Worm (Caenorhabditis elegans): ENCODE measurements around the gene F57A8.7.

The F57A8.7 gene

DNA sequence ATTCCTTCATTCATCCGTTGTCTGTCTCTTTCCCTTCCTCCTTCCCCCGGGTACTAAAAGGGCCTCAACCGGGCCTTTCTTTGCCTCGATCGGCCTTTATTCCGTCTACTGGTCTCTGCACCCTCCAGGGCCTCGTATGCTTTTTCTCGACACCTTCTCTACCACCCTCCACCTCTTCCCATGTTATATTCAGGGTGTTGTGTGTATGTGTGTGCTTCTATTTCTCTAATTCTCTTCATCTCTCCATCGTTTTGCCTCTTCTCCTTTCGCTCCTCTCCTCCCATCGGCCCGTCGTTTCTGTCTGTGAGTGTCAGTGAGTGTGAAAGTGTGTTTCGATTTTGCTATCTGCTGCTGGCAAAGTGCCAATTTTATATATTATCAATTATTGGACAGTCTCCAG is 35.7 kb upstream of the F57A8.7 start:
- TF ChIP-seq ama-1 (optimal IDR thresholded peaks at IDR 0.05) (no peak), dmd-4 (tag; optimal IDR thresholded peaks at IDR 0.05; ENCODE audit: borderline replicate concordance) (peak; percentile 27), ceh-6 (GFP tag; optimal IDR thresholded peaks at IDR 0.05) (peak; percentile 25), hlh-6 (tag; optimal IDR thresholded peaks at IDR 0.05) (peak; percentile 17), rnt-1 (tag; optimal IDR thresholded peaks at IDR 0.05) (peak; percentile 8), sox-2 (GFP tag; IDR thresholded peaks at IDR 0.05) (peak; percentile 31; the same call in 1 of the 2 replicates), ets-4 (tag; optimal IDR thresholded peaks at IDR 0.05) (peak; percentile 65), C08G9.2 (tag; optimal IDR thresholded peaks at IDR 0.05) (peak; percentile 35), pag-3 (tag; optimal IDR thresholded peaks at IDR 0.05; ENCODE audit: borderline replicate concordance) (no peak), elt-2 (tag; optimal IDR thresholded peaks at IDR 0.05) (peak; percentile 46), hlh-13 (GFP tag; optimal IDR thresholded peaks at IDR 0.05) (no peak), che-1 (tag; optimal IDR thresholded peaks at IDR 0.05) (no peak), sdc-2 (tag; optimal IDR thresholded peaks at IDR 0.05) (peak; percentile 53), nfya-1 (tag; optimal IDR thresholded peaks at IDR 0.05) (peak; percentile 83), ceh-24 (tag; optimal IDR thresholded peaks at IDR 0.05) (no peak), ceh-34 (tag; optimal IDR thresholded peaks at IDR 0.05) (peak; percentile 80), pat-9 (tag; optimal IDR thresholded peaks at IDR 0.05) (no peak), K02D7.2 (tag; optimal IDR thresholded peaks at IDR 0.05) (no peak), ceh-30 (tag; optimal IDR thresholded peaks at IDR 0.05) (peak; percentile 27), unc-3 (GFP tag; conservative IDR thresholded peaks at IDR 0.05) (no peak), unc-3 (tag; optimal IDR thresholded peaks at IDR 0.05) (no peak), pha-4 (tag; optimal IDR thresholded peaks at IDR 0.05) (no peak), pqm-1 (tag; optimal IDR thresholded peaks at IDR 0.05) (no peak), unc-55 (GFP tag; optimal IDR thresholded peaks at IDR 0.05) (peak; percentile 40), dve-1 (tag; optimal IDR thresholded peaks at IDR 0.05) (peak; percentile 47), syd-9 (tag; optimal IDR thresholded peaks at IDR 0.05) (no peak), tbx-2 (tag; optimal IDR thresholded peaks at IDR 0.05) (peak; percentile 79), hlh-8 (tag; optimal IDR thresholded peaks at IDR 0.05) (no peak), Y22D7AL.16 (tag; optimal IDR thresholded peaks at IDR 0.05) (no peak), nhr-11 (tag; optimal IDR thresholded peaks at IDR 0.05) (no peak), pros-1 (tag; optimal IDR thresholded peaks at IDR 0.05) (peak; percentile 36), ref-2 (tag; optimal IDR thresholded peaks at IDR 0.05) (peak; percentile 52), ceh-18 (tag; optimal IDR thresholded peaks at IDR 0.05) (peak; percentile 29), ztf-16 (tag; optimal IDR thresholded peaks at IDR 0.05) (no peak), ceh-31 (tag; optimal IDR thresholded peaks at IDR 0.05) (peak; percentile 85), tbx-7 (tag; optimal IDR thresholded peaks at IDR 0.05) (no peak)

DNA sequence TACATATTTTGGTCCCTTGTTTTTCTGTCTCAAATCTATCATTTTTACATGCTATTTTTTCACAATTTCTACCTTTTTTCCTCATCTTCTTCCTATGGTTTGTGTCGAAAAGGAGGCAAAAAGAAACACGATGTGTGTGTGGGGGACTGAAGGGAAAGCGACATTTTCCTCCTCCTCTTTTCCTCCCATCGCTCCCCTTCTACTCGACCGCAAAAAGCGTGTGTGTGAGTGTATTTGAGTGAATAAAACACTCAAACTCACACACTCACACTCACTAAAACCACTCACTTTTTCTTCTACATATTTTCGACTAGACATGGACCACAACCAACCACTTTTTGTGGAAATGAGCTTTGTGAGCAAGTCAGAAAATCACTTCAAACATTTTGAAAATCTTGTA is 34.1 kb upstream of the F57A8.7 start:
- TF ChIP-seq elt-4 (tag; optimal IDR thresholded peaks at IDR 0.05) (no peak), ceh-6 (GFP tag; optimal IDR thresholded peaks at IDR 0.05) (peak; percentile 9), hlh-6 (tag; optimal IDR thresholded peaks at IDR 0.05) (no peak)

DNA sequence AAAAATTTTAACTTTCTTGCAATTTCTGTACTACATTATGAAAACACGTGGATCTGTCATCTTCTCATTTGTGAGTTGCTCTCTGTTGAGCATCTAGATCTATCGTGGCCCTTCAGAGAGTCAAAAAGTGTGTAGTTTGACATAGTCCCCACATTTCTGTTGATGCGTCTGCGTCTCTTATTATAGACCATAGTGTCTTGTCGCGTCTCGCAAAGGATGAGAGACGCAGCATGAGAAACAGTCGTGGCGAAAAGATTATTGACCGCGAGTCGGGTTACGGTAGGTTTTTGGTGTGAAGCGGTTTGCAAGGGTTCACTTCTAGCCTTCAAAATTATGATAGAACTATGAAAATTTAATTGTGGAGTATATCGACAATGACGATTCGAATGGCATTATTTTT is 33.3 kb upstream of the F57A8.7 start:
- no peak for TF ChIP-seq hlh-13 (GFP tag; optimal IDR thresholded peaks at IDR 0.05)
- no peak for TF ChIP-seq unc-86 (tag; optimal IDR thresholded peaks at IDR 0.05)
- no peak for TF ChIP-seq sdc-2 (tag; optimal IDR thresholded peaks at IDR 0.05)
- peak; percentile 16 for TF ChIP-seq ceh-18 (tag; optimal IDR thresholded peaks at IDR 0.05)
- no peak for TF ChIP-seq fkh-6 (tag; optimal IDR thresholded peaks at IDR 0.05)
- no peak for TF ChIP-seq ahr-1 (tag; optimal IDR thresholded peaks at IDR 0.05)
- no peak for TF ChIP-seq ceh-19 (GFP tag; optimal IDR thresholded peaks at IDR 0.05)
- TF ChIP-seq elt-2 (tag; optimal IDR thresholded peaks at IDR 0.05): no peak
- peak; percentile 63 for TF ChIP-seq ceh-48 (tag; optimal IDR thresholded peaks at IDR 0.05)
- no peak for TF ChIP-seq syd-9 (tag; optimal IDR thresholded peaks at IDR 0.05)
- no peak for TF ChIP-seq ceh-30 (tag; optimal IDR thresholded peaks at IDR 0.05)
- no peak for TF ChIP-seq sox-4 (tag; optimal IDR thresholded peaks at IDR 0.05)
- TF ChIP-seq eyg-1 (tag; optimal IDR thresholded peaks at IDR 0.05): no peak
- peak; percentile 90 for TF ChIP-seq unc-55 (GFP tag; optimal IDR thresholded peaks at IDR 0.05)
- no peak for TF ChIP-seq Y22D7AL.16 (tag; optimal IDR thresholded peaks at IDR 0.05)
- TF ChIP-seq odd-2 (tag; optimal IDR thresholded peaks at IDR 0.05): no peak
- TF ChIP-seq nhr-232 (tag; optimal IDR thresholded peaks at IDR 0.05): no peak
- no peak for TF ChIP-seq T23F11.4 (GFP tag; optimal IDR thresholded peaks at IDR 0.05)
- no peak for TF ChIP-seq ets-4 (tag; optimal IDR thresholded peaks at IDR 0.05)
- peak; percentile 25 for TF ChIP-seq unc-42 (tag; optimal IDR thresholded peaks at IDR 0.05)
- TF ChIP-seq hlh-30 (tag; optimal IDR thresholded peaks at IDR 0.05; ENCODE audit: insufficient read depth): peak; percentile 50
- TF ChIP-seq ceh-24 (tag; optimal IDR thresholded peaks at IDR 0.05): no peak
- TF ChIP-seq zip-5 (tag; optimal IDR thresholded peaks at IDR 0.05): no peak
- TF ChIP-seq lin-11 (tag; optimal IDR thresholded peaks at IDR 0.05): no peak
- no peak for TF ChIP-seq ceh-6 (GFP tag; optimal IDR thresholded peaks at IDR 0.05)
